Fruit fly (Drosophila melanogaster): Measurements from ENCODE around the gene PGRP-SB2.

Gene PGRP-SB2

DNA sequence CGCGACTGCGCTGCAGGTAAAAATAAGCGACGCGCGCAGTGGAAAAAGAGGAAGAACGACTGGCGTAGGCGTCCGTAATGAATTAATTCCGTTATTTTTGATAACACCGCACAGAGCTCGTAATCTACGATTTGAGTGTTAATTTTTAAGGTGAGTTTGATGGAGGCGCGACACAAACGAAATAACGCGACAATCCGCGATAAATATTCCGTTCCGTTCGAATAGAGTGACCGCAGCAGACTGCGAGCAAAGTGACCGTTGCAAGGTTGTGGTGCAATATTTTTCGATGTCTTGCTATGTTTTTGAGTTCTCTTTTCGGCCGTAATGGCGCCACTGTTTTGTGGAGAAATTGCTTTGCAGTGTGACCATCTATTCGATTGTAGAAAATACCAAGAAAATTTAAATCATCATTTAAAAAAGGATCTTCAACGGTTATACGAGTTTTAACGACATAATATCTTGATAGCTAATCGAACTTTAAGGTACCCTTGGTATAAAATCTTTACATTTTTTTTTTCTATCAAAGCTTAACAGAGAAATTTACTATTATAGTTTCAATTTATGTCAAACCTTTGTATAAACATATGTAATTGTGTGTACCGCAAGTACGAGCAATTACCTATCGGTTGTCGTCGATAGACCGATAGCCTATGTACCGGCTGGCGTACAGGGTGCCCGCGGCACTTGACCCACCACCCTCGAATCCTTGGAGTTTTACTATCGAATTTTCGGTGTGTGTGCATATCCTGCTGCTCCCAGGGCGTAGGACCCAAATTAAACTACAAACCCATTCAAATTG is 14.7 kb upstream of the PGRP-SB2 start, which contains the start of the genes CG43954, Lasp and Dab (continued):
- TF ChIP-seq Bgb (GFP tag; IDR thresholded peaks at IDR 0.05; ENCODE audit: partially characterized antibody) (peak; percentile 68), Lim3 (GFP tag; IDR thresholded peaks at IDR 0.05) (no peak), CG3995 (GFP tag; optimal IDR thresholded peaks at IDR 0.05) (peak; percentile 88), CG42726 (GFP tag; IDR thresholded peaks at IDR 0.05; ENCODE audit: partially characterized antibody) (peak; percentile 70; the same call in 1 of the 2 replicates), cg (GFP tag; optimal IDR thresholded peaks at IDR 0.05) (no peak), Fer3 (tag; optimal IDR thresholded peaks at IDR 0.05) (peak; percentile 2), salm (tag; optimal IDR thresholded peaks at IDR 0.05) (peak; percentile 14), CG11456 (GFP tag; IDR thresholded peaks at IDR 0.05) (peak; percentile 75), Hr51 (GFP tag; optimal IDR thresholded peaks at IDR 0.05) (peak; percentile 12 to 24)

DNA sequence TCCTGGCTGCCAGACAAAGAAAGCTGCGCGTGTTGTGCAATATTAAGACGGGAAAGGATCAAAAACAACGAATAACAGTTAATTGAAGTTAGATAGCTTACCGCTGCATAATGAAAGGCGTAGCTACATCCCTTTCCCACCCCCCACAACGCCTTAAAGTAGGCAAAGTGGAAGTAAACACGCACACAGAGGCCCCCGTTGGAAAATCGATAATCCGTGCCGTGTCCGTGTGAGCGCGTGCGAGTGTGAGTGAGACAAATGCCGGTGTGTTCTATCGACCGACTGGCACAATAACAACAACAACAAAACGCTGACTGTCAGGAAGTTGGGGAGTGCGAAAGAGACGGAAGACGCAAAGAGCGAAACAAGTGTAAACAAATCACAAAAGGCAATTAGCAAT is 14.0 kb upstream of the PGRP-SB2 start:
- TF ChIP-seq chn (GFP tag; optimal IDR thresholded peaks at IDR 0.05) = peak; percentile 11
- peak; percentile 97 for TF ChIP-seq CG4360 (GFP tag; IDR thresholded peaks at IDR 0.05)
- no peak for TF ChIP-seq CG31365 (tag; optimal IDR thresholded peaks at IDR 0.05)
- TF ChIP-seq CG1832 (GFP tag; optimal IDR thresholded peaks at IDR 0.05) = peak; percentile 64
- TF ChIP-seq vvl (GFP tag; IDR thresholded peaks at IDR 0.05) = no peak
- TF ChIP-seq CG10321 (GFP tag; IDR thresholded peaks at IDR 0.05) = peak; percentile 11; the same call in 1 of the 2 replicates
- peak; percentile 40 for TF ChIP-seq pros (GFP tag; optimal IDR thresholded peaks at IDR 0.05)
- TF ChIP-seq zen (tag; optimal IDR thresholded peaks at IDR 0.05) = peak; percentile 35
- TF ChIP-seq CG8290 (GFP tag; optimal IDR thresholded peaks at IDR 0.05) = peak; percentile 60
- peak in 1 of 2 experiments; percentile 97 for TF ChIP-seq CG8290 (tag; optimal IDR thresholded peaks at IDR 0.05)
- no peak for TF ChIP-seq Xbp1 (GFP tag; optimal IDR thresholded peaks at IDR 0.05)
- TF ChIP-seq hkb (optimal IDR thresholded peaks at IDR 0.05) = peak; percentile 25
- TF ChIP-seq hkb (GFP tag; IDR thresholded peaks at IDR 0.05) = no peak
- peak; percentile 56; the same call in 1 of the 2 replicates for TF ChIP-seq MBD-R2 (GFP tag; IDR thresholded peaks at IDR 0.05)
- TF ChIP-seq Ets65A (GFP tag) = peak; percentile 82
- 0 out of 3 replicates have a peak, but pooled peaks have one; percentile 42 for TF ChIP-seq CG6791 (GFP tag; IDR thresholded peaks at IDR 0.05; ENCODE audit: partially characterized antibody)
- no peak for TF ChIP-seq CG8765 (GFP tag; IDR thresholded peaks at IDR 0.05)
- TF ChIP-seq cg (GFP tag; optimal IDR thresholded peaks at IDR 0.05) = peak; percentile 82
- no peak for TF ChIP-seq yki (optimal IDR thresholded peaks at IDR 0.05)
- TF ChIP-seq MESR4 (GFP tag; optimal IDR thresholded peaks at IDR 0.05) = peak; percentile 12
- TF ChIP-seq nerfin-2 (GFP tag; IDR thresholded peaks at IDR 0.05; ENCODE audit: partially characterized antibody) = 0 out of 2 replicates have a peak, but pooled peaks have one; percentile 11
- peak; percentile 100 for TF ChIP-seq onecut (GFP tag; IDR thresholded peaks at IDR 0.05)
- TF ChIP-seq Dref (GFP tag; IDR thresholded peaks at IDR 0.05) = 0 out of 2 replicates have a peak, but pooled peaks have one; percentile 11
- no peak for TF ChIP-seq corto (GFP tag; optimal IDR thresholded peaks at IDR 0.05)
- TF ChIP-seq Mrtf (GFP tag; IDR thresholded peaks at IDR 0.05) = no peak
- peak; percentile 66 for TF ChIP-seq nerfin-1 (tag; optimal IDR thresholded peaks at IDR 0.05)

DNA sequence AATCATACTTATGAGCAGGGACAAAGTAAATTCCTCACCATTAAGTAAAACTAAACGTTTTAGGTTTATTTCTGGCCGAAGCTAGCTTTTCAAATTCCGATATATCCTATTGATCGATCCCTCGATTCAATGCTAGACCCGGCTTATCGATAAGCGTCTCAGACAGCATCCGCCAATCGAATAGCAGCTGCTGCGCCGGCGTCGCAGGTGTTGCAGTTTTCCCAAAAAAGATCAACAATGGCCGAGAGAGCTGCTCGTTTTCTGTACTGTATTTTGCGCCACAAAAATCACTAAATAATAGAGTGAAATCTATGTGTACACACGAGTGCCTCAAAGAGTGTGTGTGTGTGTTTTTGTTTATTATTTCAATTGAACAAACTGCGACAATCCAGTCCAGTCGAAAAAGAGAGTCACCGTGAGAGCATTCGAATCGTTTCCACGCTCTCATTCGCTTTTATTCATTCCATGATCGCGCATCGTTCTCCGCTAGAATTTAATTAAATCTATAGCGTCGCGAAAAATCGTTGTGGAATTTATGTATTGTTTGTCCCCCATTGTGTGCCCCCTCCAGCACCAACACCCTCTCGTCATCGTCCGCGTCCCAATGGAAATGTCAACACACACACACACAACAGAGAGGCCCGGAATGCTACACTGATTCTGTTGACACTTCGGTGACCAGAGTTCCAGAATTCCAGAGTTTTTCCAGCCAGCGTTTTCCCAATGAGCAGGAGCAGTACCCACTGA is 12.7 kb upstream of the PGRP-SB2 start:
- TF ChIP-seq pzg (GFP tag; optimal IDR thresholded peaks at IDR 0.05) (peak; percentile 19), sd (tag; optimal IDR thresholded peaks at IDR 0.05) (peak; percentile 95), CG16813 (GFP tag; IDR thresholded peaks at IDR 0.05; ENCODE audit: partially characterized antibody) (peak; percentile 54; the same call in 2 of the 3 replicates), crp (GFP tag; optimal IDR thresholded peaks at IDR 0.05) (peak in 1 of 2 experiments; percentile 58), Dip3 (GFP tag; optimal IDR thresholded peaks at IDR 0.05) (no peak), Sry-δ (GFP tag; optimal IDR thresholded peaks at IDR 0.05) (peak; percentile 16), Dfd (GFP tag; optimal IDR thresholded peaks at IDR 0.05) (no peak), E2f1 (GFP tag; IDR thresholded peaks at IDR 0.05) (no peak), CG10543 (GFP tag; optimal IDR thresholded peaks at IDR 0.05) (peak; percentile 66), CG11456 (GFP tag; IDR thresholded peaks at IDR 0.05) (no peak), CG17802 (tag; optimal IDR thresholded peaks at IDR 0.05) (no peak), Sox102F (GFP tag; optimal IDR thresholded peaks at IDR 0.05) (no peak), CG9215 (GFP tag; IDR thresholded peaks at IDR 0.05) (no peak)
